Worm (Caenorhabditis elegans) whole organism, midembryonic: ENCODE measurements around the gene F25B3.2.

Experiments used
- T22C8.4 ChIP-seq: fragments of 200-800 bp; sonication (Bioruptor generic); IDR thresholded peaks from 2 replicates; pipeline ENCODE4 v1.3.6; 2022; ENCODE audit warnings: missing genetic modification characterization, missing compliant biosample characterization
- cog-1 ChIP-seq: sonication (generic microtip); optimal IDR thresholded peaks from 2 replicates; lab custom pipeline; 2016; ENCODE audit warnings: missing genetic modification characterization, missing compliant biosample characterization
- flt-1 ChIP-seq: fragments of 200-800 bp; sonication (Bioruptor generic); IDR thresholded peaks from 2 replicates; pipeline ENCODE4 v1.3.6; 2022; ENCODE audit warnings: missing genetic modification characterization, missing compliant biosample characterization
- klf-2 ChIP-seq: fragments of 200-800 bp; sonication (Bioruptor generic); conservative IDR thresholded peaks from 2 replicates; pipeline ENCODE4 v1.3.6; 2022; ENCODE audit warnings: missing genetic modification reagents, missing genetic modification characterization, missing compliant biosample characterization
- med-1 ChIP-seq: sonication (generic microtip); optimal IDR thresholded peaks from 2 replicates; lab custom pipeline; 2017; ENCODE audit warnings: missing genetic modification characterization, mild to moderate bottlenecking, missing compliant biosample characterization, antibody characterized with exemption, missing genetic modification reagents; ENCODE audit not compliant: insufficient read depth
- ref-1 ChIP-seq: fragments of 200-800 bp; sonication (Bioruptor generic); conservative IDR thresholded peaks from 2 replicates; pipeline ENCODE4 v1.3.6; 2022; ENCODE audit warnings: missing genetic modification reagents, missing genetic modification characterization, missing compliant biosample characterization
- tab-1 ChIP-seq: fragments of 200-800 bp; sonication (Bioruptor generic); IDR thresholded peaks from 2 replicates; pipeline ENCODE4 v1.3.6; 2022; ENCODE audit warnings: missing genetic modification characterization, missing compliant biosample characterization
- ztf-23 ChIP-seq: fragments of 200-800 bp; sonication (Bioruptor generic); IDR thresholded peaks from 2 replicates; pipeline ENCODE4 v1.3.6; 2022; ENCODE audit warnings: missing genetic modification reagents, missing genetic modification characterization, missing compliant biosample characterization
- ztf-29 ChIP-seq: fragments of 200-800 bp; sonication (Bioruptor generic); IDR thresholded peaks from 2 replicates; pipeline ENCODE4 v1.3.6; 2022; ENCODE audit warnings: missing genetic modification reagents, missing genetic modification characterization, missing compliant biosample characterization

- TF ChIP-seq ztf-29 (GFP tag; lab: Robert Waterston, UW) (no peak), med-1 (GFP tag; lab: Kevin White, UChicago) (no peak), ref-1 (GFP tag; lab: Robert Waterston, UW) (no peak), klf-2 (GFP tag; lab: Robert Waterston, UW) (no peak), flt-1 (GFP tag; lab: Robert Waterston, UW) (no peak), cog-1 (tag; lab: Kevin White, UChicago) (no peak), ztf-23 (GFP tag; lab: Robert Waterston, UW) (no peak), tab-1 (GFP tag; lab: Robert Waterston, UW) (no peak), T22C8.4 (GFP tag; lab: Robert Waterston, UW) (no peak)
Measured at ce11 chrV:9619850-9620249, 42.8 kb downstream of the F25B3.2 start, which contains the start of gene idpc-6.
